Worm (Caenorhabditis elegans) whole organism, young adult: ENCODE data around the gene clec-223.

ENCODE experiments used
- B0019.2 ChIP-seq: fragments of 200-800 bp; sonication (Bioruptor generic); conservative IDR thresholded peaks from 2 replicates; pipeline ENCODE4 v1.3.6; 2022; ENCODE audit warnings: missing genetic modification reagents, missing genetic modification characterization, missing compliant biosample characterization
- B0261.1 ChIP-seq: sonication (generic microtip); optimal IDR thresholded peaks from 2 replicates; lab custom pipeline; 2016; ENCODE audit warnings: mild to moderate bottlenecking, missing genetic modification characterization, moderate library complexity, missing compliant biosample characterization
- F22D6.2 ChIP-seq: sonication (generic microtip); optimal IDR thresholded peaks from 2 replicates; lab custom pipeline; 2016; ENCODE audit warnings: mild to moderate bottlenecking, missing genetic modification characterization, missing compliant biosample characterization
- F23B12.7 ChIP-seq: sonication (generic microtip); optimal IDR thresholded peaks from 2 replicates; lab custom pipeline; 2017; ENCODE audit warnings: missing genetic modification characterization, mild to moderate bottlenecking, missing compliant biosample characterization, antibody characterized with exemption, moderate library complexity; ENCODE audit not compliant: insufficient read depth
- F33H1.4 ChIP-seq: fragments of 200-800 bp; sonication (Bioruptor generic); IDR thresholded peaks from 2 replicates; pipeline ENCODE4 v1.3.6; 2022; ENCODE audit warnings: missing genetic modification reagents, missing genetic modification characterization, missing compliant biosample characterization
- F39B2.1 ChIP-seq: fragments of 200-800 bp; sonication (Bioruptor generic); IDR thresholded peaks from 2 replicates; pipeline ENCODE4 v1.3.6; 2022; ENCODE audit warnings: missing genetic modification reagents, missing genetic modification characterization, missing compliant biosample characterization
- F49E8.2 ChIP-seq: sonication (generic microtip); optimal IDR thresholded peaks from 3 replicates; lab custom pipeline; 2017; ENCODE audit warnings: missing genetic modification characterization, mild to moderate bottlenecking, missing compliant biosample characterization, antibody characterized with exemption, moderate library complexity; ENCODE audit not compliant: insufficient read depth
- Y79H2A.3 ChIP-seq: fragments of 200-800 bp; sonication (Bioruptor generic); conservative IDR thresholded peaks from 2 replicates; pipeline ENCODE4 v1.3.6; 2022; ENCODE audit warnings: missing genetic modification reagents, missing genetic modification characterization, missing compliant biosample characterization
- Y95B8A.8 ChIP-seq: fragments of 200-800 bp; sonication (Bioruptor generic); IDR thresholded peaks from 2 replicates; pipeline ENCODE4 v1.3.6; 2022; ENCODE audit warnings: missing genetic modification reagents, missing genetic modification characterization, missing compliant biosample characterization
- akir-1 ChIP-seq: fragments of 200-800 bp; sonication (Bioruptor generic); optimal IDR thresholded peaks from 2 replicates; lab custom pipeline; 2018; ENCODE audit warnings: mild to moderate bottlenecking, missing genetic modification characterization, moderate library complexity, missing compliant biosample characterization
- ama-1 ChIP-seq, 3 experiments: fragments of 150-350 bp in 1 of 3; sonication (generic microtip) in 2 of 3; optimal IDR thresholded peaks; 2 replicates each; lab custom pipeline; 2014 to 2018; ENCODE audit warnings: missing biosample characterization in 2 of 3, missing genetic modification characterization in 2 of 3, missing genetic modification reagents in 2 of 3
- athp-1 ChIP-seq: sonication (generic microtip); optimal IDR thresholded peaks from 2 replicates; lab custom pipeline; 2017; ENCODE audit warnings: mild to moderate bottlenecking, missing genetic modification characterization, missing compliant biosample characterization
- attf-3 ChIP-seq: fragments of 200-800 bp; sonication (Bioruptor generic); conservative IDR thresholded peaks from 2 replicates; pipeline ENCODE4 v1.3.6; 2022; ENCODE audit warnings: missing genetic modification reagents, missing genetic modification characterization, missing compliant biosample characterization
- attf-5 ChIP-seq: fragments of 200-800 bp; sonication (Bioruptor generic); optimal IDR thresholded peaks from 2 replicates; lab custom pipeline; 2018; ENCODE audit warnings: mild to moderate bottlenecking, missing genetic modification characterization, missing compliant biosample characterization
- attf-6 ChIP-seq: fragments of 200-800 bp; sonication (Bioruptor generic); IDR thresholded peaks from 2 replicates; pipeline ENCODE4 v1.3.6; 2022; ENCODE audit warnings: missing genetic modification reagents, missing genetic modification characterization, missing compliant biosample characterization
- ceh-91 ChIP-seq: fragments of 200-800 bp; sonication (Bioruptor generic); IDR thresholded peaks from 2 replicates; pipeline ENCODE4 v1.3.6; 2022; ENCODE audit warnings: missing genetic modification reagents, missing genetic modification characterization, missing compliant biosample characterization
- dox-1 ChIP-seq: fragments of 200-800 bp; sonication (Bioruptor generic); IDR thresholded peaks from 2 replicates; pipeline ENCODE4 v1.3.6; 2022; ENCODE audit warnings: missing genetic modification reagents, missing genetic modification characterization, missing compliant biosample characterization
- dpl-1 ChIP-seq: fragments of 150-350 bp; optimal IDR thresholded peaks from 2 replicates; lab custom pipeline; 2014; ENCODE audit warnings: missing biosample characterization, missing genetic modification reagents, missing genetic modification characterization
- egl-18 ChIP-seq: fragments of 200-800 bp; sonication (Bioruptor generic); IDR thresholded peaks from 2 replicates; pipeline ENCODE4 v1.3.6; 2022; ENCODE audit warnings: missing genetic modification reagents, missing genetic modification characterization, missing compliant biosample characterization
- egl-44 ChIP-seq: fragments of 200-800 bp; sonication (Bioruptor generic); IDR thresholded peaks from 2 replicates; pipeline ENCODE4 v1.3.6; 2022; ENCODE audit warnings: missing genetic modification reagents, missing genetic modification characterization, missing compliant biosample characterization
- egrh-3 ChIP-seq: fragments of 200-800 bp; sonication (Bioruptor generic); IDR thresholded peaks from 2 replicates; pipeline ENCODE4 v1.3.6; 2022; ENCODE audit warnings: missing genetic modification reagents, missing genetic modification characterization, missing compliant biosample characterization
- ekl-4 ChIP-seq: fragments of 200-800 bp; sonication (Bioruptor generic); IDR thresholded peaks from 2 replicates; pipeline ENCODE4 v1.3.6; 2022; ENCODE audit warnings: missing genetic modification reagents, missing genetic modification characterization, missing compliant biosample characterization
- ets-4 ChIP-seq: fragments of 200-800 bp; sonication (Bioruptor generic); optimal IDR thresholded peaks from 2 replicates; lab custom pipeline; 2018; ENCODE audit warnings: mild to moderate bottlenecking, missing genetic modification characterization, missing compliant biosample characterization
- hlh-26 ChIP-seq: fragments of 200-800 bp; sonication (Bioruptor generic); conservative IDR thresholded peaks from 2 replicates; pipeline ENCODE4 v1.3.6; 2022; ENCODE audit warnings: missing genetic modification reagents, missing genetic modification characterization, missing compliant biosample characterization
- hmg-1.2 ChIP-seq: fragments of 200-800 bp; sonication (Bioruptor generic); IDR thresholded peaks from 2 replicates; pipeline ENCODE4 v1.3.6; 2022; ENCODE audit warnings: missing genetic modification reagents, missing genetic modification characterization, missing compliant biosample characterization
- hmg-20 ChIP-seq: fragments of 200-800 bp; sonication (Bioruptor generic); IDR thresholded peaks from 2 replicates; pipeline ENCODE4 v1.3.6; 2022; ENCODE audit warnings: missing genetic modification reagents, missing genetic modification characterization, missing compliant biosample characterization
- let-607 ChIP-seq, 2 experiments: fragments of 200-800 bp in 1 of 2; sonication (Bioruptor generic) in 1 of 2; sonication (generic microtip) in 1 of 2; optimal IDR thresholded peaks; 2 replicates each; lab custom pipeline; 2016 to 2018; ENCODE audit warnings: mild to moderate bottlenecking in 2 of 2, missing compliant biosample characterization in 2 of 2, missing genetic modification characterization in 2 of 2, moderate library complexity in 2 of 2, missing genotype in 1 of 2
- lin-35 ChIP-seq, 3 experiments: fragments of 150-350 bp in 2 of 3; sonication (generic microtip) in 1 of 3; optimal IDR thresholded peaks; 2 replicates each; lab custom pipeline; 2014 to 2018; ENCODE audit warnings: missing biosample characterization in 3 of 3, missing genetic modification characterization in 3 of 3, missing genetic modification reagents in 3 of 3
- lsl-1 ChIP-seq: fragments of 200-800 bp; sonication (Bioruptor generic); optimal IDR thresholded peaks from 2 replicates; lab custom pipeline; 2018; ENCODE audit warnings: mild to moderate bottlenecking, missing genetic modification characterization, moderate library complexity, missing compliant biosample characterization
- madf-3 ChIP-seq: fragments of 200-800 bp; sonication (Bioruptor generic); IDR thresholded peaks from 2 replicates; pipeline ENCODE4 v1.3.6; 2022; ENCODE audit warnings: missing genetic modification reagents, missing genetic modification characterization, missing compliant biosample characterization
- madf-6 ChIP-seq: fragments of 200-800 bp; sonication (Bioruptor generic); IDR thresholded peaks from 2 replicates; pipeline ENCODE4 v1.3.6; 2022; ENCODE audit warnings: missing genetic modification reagents, missing genetic modification characterization, missing compliant biosample characterization
- madf-8 ChIP-seq: fragments of 200-800 bp; sonication (Bioruptor generic); conservative IDR thresholded peaks from 2 replicates; pipeline ENCODE4 v1.3.6; 2022; ENCODE audit warnings: missing genetic modification reagents, missing genetic modification characterization, missing compliant biosample characterization
- mcd-1 ChIP-seq: fragments of 200-800 bp; sonication (Bioruptor generic); IDR thresholded peaks from 2 replicates; pipeline ENCODE4 v1.3.6; 2022; ENCODE audit warnings: missing genetic modification reagents, missing genetic modification characterization, missing compliant biosample characterization
- nhr-120 ChIP-seq: fragments of 200-800 bp; sonication (Bioruptor generic); IDR thresholded peaks from 2 replicates; pipeline ENCODE4 v1.3.6; 2022; ENCODE audit warnings: missing genetic modification characterization, missing compliant biosample characterization
- nhr-179 ChIP-seq: sonication (generic microtip); optimal IDR thresholded peaks from 2 replicates; lab custom pipeline; 2016; ENCODE audit warnings: mild to moderate bottlenecking, missing genetic modification characterization, missing compliant biosample characterization
- nhr-80 ChIP-seq: sonication (generic microtip); optimal IDR thresholded peaks from 2 replicates; lab custom pipeline; 2016; ENCODE audit warnings: missing genetic modification characterization, missing compliant biosample characterization
- rcor-1 ChIP-seq: fragments of 200-800 bp; sonication (Bioruptor generic); IDR thresholded peaks from 2 replicates; pipeline ENCODE4 v1.3.6; 2022; ENCODE audit warnings: missing genetic modification reagents, missing genetic modification characterization, missing compliant biosample characterization
- sdz-38 ChIP-seq: sonication (generic microtip); optimal IDR thresholded peaks from 2 replicates; lab custom pipeline; 2016; ENCODE audit warnings: missing genotype, missing genetic modification characterization, missing compliant biosample characterization
- snpc-1.3 ChIP-seq: sonication (generic microtip); optimal IDR thresholded peaks from 2 replicates; lab custom pipeline; 2017; ENCODE audit warnings: missing genetic modification characterization, mild to moderate bottlenecking, missing compliant biosample characterization, antibody characterized with exemption, moderate library complexity, missing genotype, missing genetic modification reagents; ENCODE audit not compliant: insufficient read depth
- unc-62 ChIP-seq: fragments of 150-350 bp; optimal IDR thresholded peaks from 2 replicates; lab custom pipeline; 2014; ENCODE audit warnings: missing biosample characterization, missing genetic modification reagents, missing genetic modification characterization
- ztf-3 ChIP-seq: fragments of 200-800 bp; sonication (Bioruptor generic); optimal IDR thresholded peaks from 2 replicates; lab custom pipeline; 2018; ENCODE audit warnings: mild to moderate bottlenecking, missing genetic modification characterization, missing compliant biosample characterization

Gene clec-223

ce11 chrV:11326914-11327367 is 54.0 kb downstream of the clec-223 start, which contains the start of gene tmed-10 (continued):
- TF ChIP-seq egl-18 (GFP tag; lab: Robert Waterston, UW) (no peak), madf-8 (GFP tag; lab: Robert Waterston, UW) (peak; percentile 39), ama-1 (optimal IDR thresholded peaks at IDR 0.05; lab: Kevin White, UChicago) (no peak), ama-1 (GFP tag; optimal IDR thresholded peaks at IDR 0.05; lab: Kevin White, UChicago) (no peak), F39B2.1 (GFP tag; lab: Robert Waterston, UW) (no peak), egrh-3 (GFP tag; lab: Robert Waterston, UW) (0 out of 2 replicates have a peak, but pooled peaks have one; percentile 7), lin-35 (GFP tag; optimal IDR thresholded peaks at IDR 0.05; lab: Kevin White, UChicago) (no peak), mcd-1 (GFP tag; lab: Robert Waterston, UW) (peak; percentile 96), attf-5 (GFP tag; lab: Kevin White, UChicago) (peak; percentile 76), dox-1 (peak; percentile 97), nhr-120 (no peak), egl-44 (GFP tag; lab: Robert Waterston, UW) (0 out of 2 replicates have a peak, but pooled peaks have one; percentile 24), attf-3 (peak; percentile 46; the same call in 1 of the 2 replicates), F23B12.7 (no peak), lsl-1 (GFP tag; lab: Kevin White, UChicago) (peak; percentile 64), ets-4 (GFP tag; lab: Kevin White, UChicago) (no peak), nhr-179 (no peak), hmg-1.2 (GFP tag; lab: Robert Waterston, UW) (peak; percentile 77), athp-1 (tag; lab: Kevin White, UChicago) (no peak), madf-6 (GFP tag; lab: Robert Waterston, UW) (peak; percentile 76), Y79H2A.3 (GFP tag; lab: Robert Waterston, UW) (0 out of 2 replicates have a peak, but pooled peaks have one; percentile 37), unc-62 (GFP tag; lab: Kevin White, UChicago) (no peak), Y95B8A.8 (no peak), B0261.1 (tag; lab: Kevin White, UChicago) (no peak), ekl-4 (GFP tag; lab: Robert Waterston, UW) (peak; percentile 77), F22D6.2 (no peak), ceh-91 (peak; percentile 78), snpc-1.3 (no peak), hmg-20 (GFP tag; lab: Robert Waterston, UW) (no peak), hlh-26 (GFP tag; lab: Robert Waterston, UW) (no peak), sdz-38 (tag; lab: Kevin White, UChicago) (no peak), F49E8.2 (tag; lab: Kevin White, UChicago) (no peak), ztf-3 (GFP tag; lab: Kevin White, UChicago) (no peak), F33H1.4 (peak; percentile 55), akir-1 (GFP tag; lab: Kevin White, UChicago) (no peak), attf-6 (0 out of 2 replicates have a peak, but pooled peaks have one; percentile 13), dpl-1 (no peak), B0019.2 (peak; percentile 38; the same call in 1 of the 2 replicates), let-607 (tag; optimal IDR thresholded peaks at IDR 0.05; lab: Kevin White, UChicago) (peak; percentile 93 to 94), madf-3 (GFP tag; lab: Robert Waterston, UW) (no peak), nhr-80 (tag; lab: Kevin White, UChicago) (peak; percentile 59), rcor-1 (GFP tag; lab: Robert Waterston, UW) (peak; percentile 89)
- TF ChIP-seq, all 124 proteins: peak for 34
